Worm (Caenorhabditis elegans) whole organism, L3 larva: Measurements from ENCODE around the gene fbxa-10.

Source experiments
- ZK546.5 ChIP-seq: sonication (generic microtip); optimal IDR thresholded peaks from 2 replicates; lab custom pipeline; 2017; ENCODE audit warnings: missing biosample characterization, missing genetic modification characterization
- aly-2 ChIP-seq: fragments of 150-350 bp; optimal IDR thresholded peaks from 2 replicates; lab custom pipeline; 2014; ENCODE audit warnings: missing biosample characterization, missing genetic modification characterization
- ceh-28 ChIP-seq: fragments of 150-350 bp; optimal IDR thresholded peaks from 2 replicates; lab custom pipeline; 2014; ENCODE audit warnings: missing biosample characterization, missing genetic modification reagents, missing genetic modification characterization
- ceh-9 ChIP-seq: sonication (generic microtip); optimal IDR thresholded peaks from 2 replicates; lab custom pipeline; 2018; ENCODE audit warnings: missing biosample characterization, missing genetic modification characterization
- egl-27 ChIP-seq: sonication (generic microtip); optimal IDR thresholded peaks from 4 replicates; lab custom pipeline; 2017; ENCODE audit warnings: missing biosample characterization, missing genetic modification reagents, missing genetic modification characterization
- elt-2 ChIP-seq: sonication (generic microtip); optimal IDR thresholded peaks from 2 replicates; lab custom pipeline; 2016; ENCODE audit warnings: missing genetic modification reagents, mild to moderate bottlenecking, missing genetic modification characterization, missing compliant biosample characterization
- elt-3 ChIP-seq, 3 experiments: fragments of 150-350 bp in 1 of 3; sonication (generic microtip) in 2 of 3; optimal IDR thresholded peaks; 2 replicates in 2 of 3; 4 replicates in 1 of 3; lab custom pipeline; 2014 to 2017; ENCODE audit warnings: missing biosample characterization in 3 of 3, missing genetic modification characterization in 3 of 3
- fkh-10 ChIP-seq: sonication (generic microtip); optimal IDR thresholded peaks from 2 replicates; lab custom pipeline; 2017; ENCODE audit warnings: missing biosample characterization, missing genetic modification reagents, missing genetic modification characterization
- fkh-2 ChIP-seq: fragments of 150-350 bp; optimal IDR thresholded peaks from 2 replicates; lab custom pipeline; 2014; ENCODE audit warnings: missing biosample characterization, missing genetic modification reagents, missing genetic modification characterization
- fos-1 ChIP-seq: fragments of 150-350 bp; optimal IDR thresholded peaks from 2 replicates; lab custom pipeline; 2014; ENCODE audit warnings: missing biosample characterization, missing genetic modification characterization
- hmg-11 ChIP-seq: sonication (generic microtip); optimal IDR thresholded peaks from 2 replicates; lab custom pipeline; 2016; ENCODE audit warnings: missing genetic modification characterization, missing compliant biosample characterization
- jun-1 ChIP-seq: fragments of 150-350 bp; optimal IDR thresholded peaks from 2 replicates; lab custom pipeline; 2014; ENCODE audit warnings: missing biosample characterization, missing genetic modification reagents, missing genetic modification characterization
- mdl-1 ChIP-seq: fragments of 150-350 bp; optimal IDR thresholded peaks from 2 replicates; lab custom pipeline; 2014; ENCODE audit warnings: missing biosample characterization, missing genetic modification characterization
- mml-1 ChIP-seq: fragments of 150-350 bp; sonication (generic microtip); optimal IDR thresholded peaks from 3 replicates; lab custom pipeline; 2014; ENCODE audit warnings: missing biosample characterization, missing genetic modification characterization
- nfya-1 ChIP-seq: sonication (generic microtip); optimal IDR thresholded peaks from 2 replicates; lab custom pipeline; 2017; ENCODE audit warnings: missing genetic modification characterization, mild to moderate bottlenecking, missing compliant biosample characterization, antibody characterized with exemption, moderate library complexity; ENCODE audit not compliant: insufficient read depth
- nhr-11 ChIP-seq: fragments of 150-350 bp; optimal IDR thresholded peaks from 2 replicates; lab custom pipeline; 2014; ENCODE audit warnings: missing biosample characterization, missing genetic modification characterization
- nhr-23 ChIP-seq: fragments of 150-350 bp; optimal IDR thresholded peaks from 2 replicates; lab custom pipeline; 2014; ENCODE audit warnings: missing biosample characterization, missing genetic modification reagents, missing genetic modification characterization
- nhr-237 ChIP-seq: fragments of 150-350 bp; optimal IDR thresholded peaks from 2 replicates; lab custom pipeline; 2014; ENCODE audit warnings: missing biosample characterization, missing genetic modification characterization
- nhr-25 ChIP-seq: sonication (generic microtip); optimal IDR thresholded peaks from 2 replicates; lab custom pipeline; 2017; ENCODE audit warnings: missing biosample characterization, missing genetic modification characterization
- nhr-43 ChIP-seq: sonication (generic microtip); optimal IDR thresholded peaks from 2 replicates; lab custom pipeline; 2016; ENCODE audit warnings: mild to moderate bottlenecking, missing genetic modification characterization, missing compliant biosample characterization; ENCODE audit not compliant: poor library complexity, severe bottlenecking
- nhr-67 ChIP-seq: fragments of 150-350 bp; optimal IDR thresholded peaks from 2 replicates; lab custom pipeline; 2014; ENCODE audit warnings: missing biosample characterization, missing genetic modification characterization
- pha-4 ChIP-seq: fragments of 150-350 bp; optimal IDR thresholded peaks from 2 replicates; lab custom pipeline; 2014; ENCODE audit warnings: missing biosample characterization, missing genetic modification reagents, missing genetic modification characterization
- pqm-1 ChIP-seq: fragments of 150-350 bp; optimal IDR thresholded peaks from 2 replicates; lab custom pipeline; 2017; ENCODE audit warnings: missing biosample characterization, missing genetic modification characterization, inconsistent platforms
- sea-2 ChIP-seq: fragments of 150-350 bp; sonication (generic microtip); optimal IDR thresholded peaks from 4 replicates; lab custom pipeline; 2014; ENCODE audit warnings: missing biosample characterization, missing genetic modification reagents, missing genetic modification characterization
- snpc-4 ChIP-seq: fragments of 150-350 bp; optimal IDR thresholded peaks from 2 replicates; lab custom pipeline; 2014; ENCODE audit warnings: missing biosample characterization, missing genetic modification characterization
- tbx-2 ChIP-seq: sonication (generic microtip); optimal IDR thresholded peaks from 2 replicates; lab custom pipeline; 2016; ENCODE audit warnings: mild to moderate bottlenecking, missing genetic modification characterization, missing compliant biosample characterization
- ztf-11 ChIP-seq: fragments of 150-350 bp; optimal IDR thresholded peaks from 2 replicates; lab custom pipeline; 2014; ENCODE audit warnings: missing biosample characterization, missing genetic modification characterization

The fbxa-10 gene

DNA sequence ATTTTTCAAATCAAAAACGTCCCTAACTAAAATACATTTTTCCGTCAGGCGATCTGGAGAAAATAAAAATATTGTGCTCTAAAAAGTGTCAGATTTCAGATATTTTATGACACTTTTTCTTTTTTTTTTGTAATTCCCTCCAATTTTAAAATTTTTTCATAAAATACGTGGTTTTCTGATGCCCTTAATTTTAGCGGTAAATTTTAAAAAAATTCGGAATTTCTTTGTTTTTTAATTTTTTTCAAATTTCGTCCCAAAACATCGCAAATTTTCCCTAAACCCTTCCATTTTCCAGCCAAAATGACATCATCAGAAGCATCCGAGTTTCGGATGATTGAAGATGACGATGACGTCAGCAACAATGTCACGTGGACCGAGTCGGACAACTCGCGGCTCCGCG, 39.4 kb downstream of the fbxa-10 start, which contains the start of gene trp-2:
Gene trp-2 (plus strand): TSS at position 301 of the 400 bp plus-strand sequence.
- TF ChIP-seq nhr-43 (tag; lab: Kevin White, UChicago): no peak
- TF ChIP-seq nhr-23 (tag; lab: Kevin White, UChicago): no peak
- no peak for TF ChIP-seq nhr-25 (tag; lab: Kevin White, UChicago)
- no peak for TF ChIP-seq nhr-237 (tag; lab: Kevin White, UChicago)
- TF ChIP-seq ztf-11 (tag; lab: Kevin White, UChicago): no peak
- no peak for TF ChIP-seq elt-3 (tag; optimal IDR thresholded peaks at IDR 0.05; lab: Kevin White, UChicago)
- no peak for TF ChIP-seq nfya-1 (tag; lab: Kevin White, UChicago)
- no peak for TF ChIP-seq tbx-2 (tag; lab: Kevin White, UChicago)
- TF ChIP-seq aly-2 (tag; lab: Kevin White, UChicago): no peak
- TF ChIP-seq ceh-9 (tag; lab: Kevin White, UChicago): no peak
- TF ChIP-seq sea-2: no peak
- TF ChIP-seq fkh-2: no peak
- TF ChIP-seq egl-27 (tag; lab: Kevin White, UChicago): no peak
- TF ChIP-seq hmg-11 (tag; lab: Kevin White, UChicago): no peak
- TF ChIP-seq elt-2 (tag; lab: Kevin White, UChicago): no peak
- TF ChIP-seq ZK546.5: no peak
- no peak for TF ChIP-seq mml-1 (tag; lab: Kevin White, UChicago)
- no peak for TF ChIP-seq fkh-10 (GFP tag; lab: Kevin White, UChicago)
- TF ChIP-seq fos-1 (tag; lab: Kevin White, UChicago): no peak
- TF ChIP-seq, all 47 proteins: peak for 0

ce11 chrIII:996564-996963, 44.4 kb downstream of the fbxa-10 start:
- peak; percentile 84 for TF ChIP-seq ceh-28 (tag; lab: Kevin White, UChicago)
- no peak for TF ChIP-seq nhr-67

ce11 chrIII:998855-999254, 46.7 kb downstream of the fbxa-10 start:
- TF ChIP-seq nhr-237 (tag; lab: Kevin White, UChicago) (no peak), ceh-28 (tag; lab: Kevin White, UChicago) (peak; percentile 45)

DNA sequence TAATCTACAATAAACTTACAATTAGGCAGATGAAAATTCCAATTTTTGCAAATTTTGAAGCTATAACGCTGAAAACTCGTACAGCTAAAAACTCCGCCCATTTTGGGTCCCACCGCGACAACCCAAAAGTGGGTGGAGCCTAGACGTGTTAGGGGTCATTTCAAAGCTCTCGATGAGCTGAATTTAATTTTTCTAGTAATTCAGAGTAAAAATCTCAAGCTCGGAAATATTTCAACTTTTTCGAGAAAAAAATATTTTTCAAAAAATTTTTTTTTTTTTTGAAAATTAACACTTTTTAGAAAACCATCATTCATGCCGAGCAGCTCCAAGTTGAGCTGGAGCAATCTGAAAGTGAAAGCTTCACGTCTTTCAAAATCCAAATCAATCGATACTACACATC, 49.1 kb downstream of the fbxa-10 start, which contains the start of gene R06B10.7:
Gene R06B10.7 (minus strand): TSS at position 101 of the 400 bp plus-strand sequence.
- TF ChIP-seq pha-4 (tag; lab: Kevin White, UChicago) (no peak), mml-1 (tag; lab: Kevin White, UChicago) (no peak), mdl-1 (tag; lab: Kevin White, UChicago) (no peak), ztf-11 (tag; lab: Kevin White, UChicago) (no peak)

DNA sequence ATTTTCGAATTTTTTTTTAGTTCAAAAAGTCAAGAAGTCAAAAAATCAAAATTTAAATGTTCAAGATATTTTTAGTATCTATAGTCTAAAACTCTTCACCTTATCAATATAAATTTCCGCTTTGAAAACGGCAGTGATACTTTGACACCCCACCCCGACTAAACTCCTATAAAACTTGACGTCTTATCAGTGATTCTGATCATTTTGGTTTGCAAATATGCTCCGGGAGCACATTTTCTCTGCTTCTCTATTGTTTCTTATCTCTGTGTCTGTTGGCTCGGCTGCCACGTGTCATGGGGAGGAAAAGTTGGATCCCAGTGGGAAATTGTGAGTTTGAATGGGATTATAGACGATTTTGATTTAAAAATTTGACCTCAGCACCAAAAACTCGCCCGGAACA, 50.3 kb downstream of the fbxa-10 start, which contains the start of gene clec-150:
Gene clec-150 (plus strand): TSS at position 198 of the 400 bp plus-strand sequence.
- TF ChIP-seq nhr-11 (tag; lab: Kevin White, UChicago): no peak
- no peak for TF ChIP-seq snpc-4
- TF ChIP-seq mdl-1 (tag; lab: Kevin White, UChicago): no peak
- peak; percentile 96 for TF ChIP-seq pqm-1 (tag; lab: Kevin White, UChicago)
- peak; percentile 41 for TF ChIP-seq pha-4 (tag; lab: Kevin White, UChicago)
- peak; percentile 98 for TF ChIP-seq elt-2 (tag; lab: Kevin White, UChicago)
- peak; percentile 44 for TF ChIP-seq jun-1
- TF ChIP-seq fos-1 (tag; lab: Kevin White, UChicago): no peak
- no peak for TF ChIP-seq mml-1 (tag; lab: Kevin White, UChicago)
